Worm (Caenorhabditis elegans): Measurements from ENCODE around the gene F57B7.2.

- no peak for TF ChIP-seq hif-1 (tag; optimal IDR thresholded peaks at IDR 0.05)
- TF ChIP-seq F44E2.7 (GFP tag; IDR thresholded peaks at IDR 0.05), result no peak
- no peak for TF ChIP-seq jun-1 (tag; optimal IDR thresholded peaks at IDR 0.05)
- no peak for TF ChIP-seq egl-27 (tag; optimal IDR thresholded peaks at IDR 0.05)
- peak in 1 of 2 experiments; percentile 45 for TF ChIP-seq mdl-1 (tag; optimal IDR thresholded peaks at IDR 0.05)
- TF ChIP-seq ztf-11 (tag; optimal IDR thresholded peaks at IDR 0.05), result no peak
- no peak for TF ChIP-seq ctbp-1 (GFP tag; IDR thresholded peaks at IDR 0.05)
- TF ChIP-seq F49E8.2 (tag; optimal IDR thresholded peaks at IDR 0.05; ENCODE audit: borderline replicate concordance), result no peak
- TF ChIP-seq ama-1 (optimal IDR thresholded peaks at IDR 0.05), result no peak
- no peak for TF ChIP-seq ces-1 (GFP tag; optimal IDR thresholded peaks at IDR 0.05)
- no peak for TF ChIP-seq T26A8.4 (GFP tag; IDR thresholded peaks at IDR 0.05)
- TF ChIP-seq snpc-4 (tag; optimal IDR thresholded peaks at IDR 0.05), result no peak
These were observed 26.9 kb upstream of the F57B7.2 start, which contains the start of gene aat-6 for ce11 chrV:11470210-11470713.
